Fruit fly (Drosophila melanogaster) whole organism, wandering third instar larva: ENCODE results near the gene Eip74EF.

ENCODE experiments used
- Abd-B ChIP-seq: fragments of >200 bp; optimal IDR thresholded peaks from 2 replicates; lab custom pipeline; 2017; ENCODE audit warnings: missing biosample characterization, missing genetic modification characterization
- CG32264 ChIP-seq: fragments of 200-800 bp; sonication (Bioruptor generic); optimal IDR thresholded peaks from 2 replicates; lab custom pipeline; 2016; ENCODE audit warnings: missing biosample characterization, missing genetic modification characterization
- CG9705 ChIP-seq: fragments of 200-800 bp; sonication (Bioruptor generic); optimal IDR thresholded peaks from 2 replicates; lab custom pipeline; 2018; ENCODE audit warnings: missing biosample characterization, mild to moderate bottlenecking, missing genetic modification characterization
- CrebA ChIP-seq: fragments of 200-800 bp; sonication (Bioruptor generic); optimal IDR thresholded peaks from 2 replicates; lab custom pipeline; 2016; ENCODE audit warnings: missing biosample characterization, mild to moderate bottlenecking, missing genetic modification characterization, borderline replicate concordance
- Dfd ChIP-seq: fragments of >200 bp; optimal IDR thresholded peaks from 2 replicates; lab custom pipeline; 2017; ENCODE audit warnings: missing biosample characterization, missing genetic modification characterization
- Dif ChIP-seq: fragments of 200-275, 200-300 bp; sonication (Bioruptor generic); optimal IDR thresholded peaks from 2 replicates; lab custom pipeline; 2018; ENCODE audit warnings: missing biosample characterization, missing genetic modification characterization; ENCODE audit not compliant: partially characterized antibody
- GATAd ChIP-seq: sonication (Bioruptor generic); optimal IDR thresholded peaks from 2 replicates; lab custom pipeline; 2016; ENCODE audit warnings: missing biosample characterization, missing genetic modification characterization
- HLH106 ChIP-seq: fragments of 200-800 bp; optimal IDR thresholded peaks from 3 replicates; lab custom pipeline; 2019; ENCODE audit warnings: missing biosample characterization, mild to moderate bottlenecking, missing genetic modification characterization, moderate library complexity
- Hnf4 ChIP-seq: fragments of 200-800 bp; sonication (Bioruptor generic); optimal IDR thresholded peaks from 2 replicates; lab custom pipeline; 2016; ENCODE audit warnings: missing biosample characterization, mild to moderate bottlenecking, missing genetic modification characterization
- Hr78 ChIP-seq: fragments of >200 bp; optimal IDR thresholded peaks from 2 replicates; lab custom pipeline; 2017; ENCODE audit warnings: missing biosample characterization, missing genetic modification characterization
- Hr83 ChIP-seq: fragments of 200-300 bp; sonication (Bioruptor generic); optimal IDR thresholded peaks from 2 replicates; lab custom pipeline; 2016; ENCODE audit warnings: missing biosample characterization, mild to moderate bottlenecking, missing genetic modification characterization, moderate library complexity; ENCODE audit not compliant: poor library complexity, severe bottlenecking
- Jra ChIP-seq: sonication (Bioruptor generic); optimal IDR thresholded peaks from 2 replicates; lab custom pipeline; 2016; ENCODE audit warnings: missing biosample characterization, missing genetic modification characterization
- Mio ChIP-seq: sonication (Bioruptor generic); optimal IDR thresholded peaks from 2 replicates; lab custom pipeline; 2016; ENCODE audit warnings: missing biosample characterization, missing genetic modification characterization
- Myc ChIP-seq: fragments of >200 bp; optimal IDR thresholded peaks from 2 replicates; lab custom pipeline; 2017
- OdsH ChIP-seq: fragments of 200-800 bp; sonication (Bioruptor generic); optimal IDR thresholded peaks from 2 replicates; lab custom pipeline; 2016; ENCODE audit warnings: missing biosample characterization, mild to moderate bottlenecking, missing genetic modification characterization
- Rel ChIP-seq, 2 experiments: fragments of 200-800 bp; sonication (Bioruptor generic) in 1 of 2; optimal IDR thresholded peaks; 2 replicates in 1 of 2; 3 replicates in 1 of 2; lab custom pipeline; 2016 to 2019; ENCODE audit warnings: mild to moderate bottlenecking in 2 of 2, missing biosample characterization in 2 of 2, missing genetic modification characterization in 2 of 2, moderate library complexity in 1 of 2
- Sp1 ChIP-seq: fragments of 200-800 bp; sonication (Bioruptor generic); optimal IDR thresholded peaks from 3 replicates; lab custom pipeline; 2019; ENCODE audit warnings: missing biosample characterization, mild to moderate bottlenecking, missing genetic modification characterization, moderate library complexity
- Vsx2 ChIP-seq: fragments of 200-300, 225-300 bp; sonication (Bioruptor generic); optimal IDR thresholded peaks from 2 replicates; lab custom pipeline; 2018; ENCODE audit warnings: missing biosample characterization, missing genetic modification characterization; ENCODE audit not compliant: partially characterized antibody
- br ChIP-seq: fragments of 200-800 bp; sonication (Bioruptor generic); optimal IDR thresholded peaks from 2 replicates; lab custom pipeline; 2016; ENCODE audit warnings: missing biosample characterization, missing genetic modification characterization
- brk ChIP-seq: fragments of 200-800 bp; sonication (Bioruptor generic); optimal IDR thresholded peaks from 2 replicates; lab custom pipeline; 2016; ENCODE audit warnings: missing biosample characterization, mild to moderate bottlenecking, missing genetic modification characterization
- dmrt93B ChIP-seq: fragments of 200-800 bp; sonication (Bioruptor generic); optimal IDR thresholded peaks from 2 replicates; lab custom pipeline; 2018; ENCODE audit warnings: missing biosample characterization, mild to moderate bottlenecking, missing genetic modification characterization
- dsf ChIP-seq: sonication (Bioruptor generic); optimal IDR thresholded peaks from 2 replicates; lab custom pipeline; 2016; ENCODE audit warnings: missing biosample characterization, missing genetic modification characterization, borderline replicate concordance
- ey ChIP-seq: fragments of 200-800 bp; sonication (Bioruptor generic); optimal IDR thresholded peaks from 2 replicates; lab custom pipeline; 2016; ENCODE audit warnings: missing biosample characterization, missing genetic modification characterization
- foxo ChIP-seq, 2 experiments: fragments of 200-800 bp; sonication (Bioruptor generic); optimal IDR thresholded peaks; 2 replicates in 1 of 2; 3 replicates in 1 of 2; lab custom pipeline; 2016 to 2017; ENCODE audit warnings: missing biosample characterization in 2 of 2, missing genetic modification characterization in 2 of 2
- fru ChIP-seq: fragments of 200-800 bp; sonication (Bioruptor generic); optimal IDR thresholded peaks from 3 replicates; lab custom pipeline; 2016; ENCODE audit warnings: missing biosample characterization, mild to moderate bottlenecking, missing genetic modification characterization
- h ChIP-seq: fragments of 200-800 bp; sonication (Bioruptor generic); optimal IDR thresholded peaks from 3 replicates; lab custom pipeline; 2016; ENCODE audit warnings: missing biosample characterization, mild to moderate bottlenecking, missing genetic modification characterization
- jim ChIP-seq: fragments of 175-275, 200-325 bp; sonication (Bioruptor generic); optimal IDR thresholded peaks from 2 replicates; lab custom pipeline; 2016; ENCODE audit warnings: missing biosample characterization, mild to moderate bottlenecking, missing genetic modification characterization
- lola ChIP-seq: fragments of >200 bp; optimal IDR thresholded peaks from 2 replicates; lab custom pipeline; 2017; ENCODE audit warnings: missing biosample characterization, missing genetic modification characterization
- pan ChIP-seq: fragments of >200 bp; optimal IDR thresholded peaks from 2 replicates; lab custom pipeline; 2017
- psq ChIP-seq: fragments of 200-800 bp; sonication (Bioruptor generic); optimal IDR thresholded peaks from 3 replicates; lab custom pipeline; 2017; ENCODE audit warnings: missing biosample characterization, mild to moderate bottlenecking, missing genetic modification characterization, moderate library complexity
- rgr ChIP-seq: fragments of 200-800 bp; sonication (Bioruptor generic); optimal IDR thresholded peaks from 3 replicates; lab custom pipeline; 2016; ENCODE audit warnings: missing biosample characterization, mild to moderate bottlenecking, missing genetic modification characterization
- sage ChIP-seq: fragments of 200-800 bp; sonication (Bioruptor generic); optimal IDR thresholded peaks from 2 replicates; lab custom pipeline; 2016; ENCODE audit warnings: missing biosample characterization, mild to moderate bottlenecking, missing genetic modification characterization
- sv ChIP-seq: fragments of 200-800 bp; sonication (Bioruptor generic); optimal IDR thresholded peaks from 3 replicates; lab custom pipeline; 2016; ENCODE audit warnings: missing biosample characterization, missing genetic modification characterization
- tai ChIP-seq: sonication (Bioruptor generic); optimal IDR thresholded peaks from 2 replicates; lab custom pipeline; 2016; ENCODE audit warnings: missing biosample characterization, missing genetic modification characterization
- usp ChIP-seq: fragments of >200 bp; optimal IDR thresholded peaks from 2 replicates; lab custom pipeline; 2017; ENCODE audit warnings: missing biosample characterization, missing genetic modification characterization
- woc ChIP-seq: sonication (Bioruptor generic); optimal IDR thresholded peaks from 2 replicates; lab custom pipeline; 2016; ENCODE audit warnings: missing biosample characterization, mild to moderate bottlenecking, missing genetic modification characterization

Gene Eip74EF

DNA sequence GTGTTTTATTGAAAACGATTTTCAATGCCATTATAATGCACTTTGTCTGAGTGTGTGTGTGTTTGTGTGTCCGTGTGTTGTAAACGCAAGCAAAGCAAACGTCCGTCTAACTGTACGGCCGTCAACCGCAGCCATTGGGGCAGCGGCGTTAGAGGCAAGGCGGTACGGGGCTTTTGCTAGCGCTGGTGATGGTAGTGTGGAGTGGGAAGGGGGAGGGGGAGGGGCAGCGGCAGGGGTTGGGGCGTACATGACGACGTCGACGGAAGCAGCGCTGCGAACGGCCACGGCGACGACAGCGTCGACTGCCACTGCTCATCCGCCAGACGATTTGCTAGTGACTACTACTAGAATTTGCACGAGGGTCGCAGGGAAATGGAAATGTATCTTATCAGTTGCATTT, 34.4 kb downstream of the Eip74EF start:
- no peak for TF ChIP-seq woc (GFP tag; lab: Kevin White, UChicago)
- TF ChIP-seq Sp1 (GFP tag; lab: Kevin White, UChicago): no peak
- TF ChIP-seq brk (GFP tag; lab: Kevin White, UChicago): no peak
- peak; percentile 4 for TF ChIP-seq Dfd (GFP tag; lab: Kevin White, UChicago)
- TF ChIP-seq Rel (GFP tag; optimal IDR thresholded peaks at IDR 0.05; lab: Kevin White, UChicago): no peak
- peak; percentile 80 for TF ChIP-seq Rel (tag; optimal IDR thresholded peaks at IDR 0.05; lab: Kevin White, UChicago)
- no peak for TF ChIP-seq br (GFP tag; lab: Kevin White, UChicago)

DNA sequence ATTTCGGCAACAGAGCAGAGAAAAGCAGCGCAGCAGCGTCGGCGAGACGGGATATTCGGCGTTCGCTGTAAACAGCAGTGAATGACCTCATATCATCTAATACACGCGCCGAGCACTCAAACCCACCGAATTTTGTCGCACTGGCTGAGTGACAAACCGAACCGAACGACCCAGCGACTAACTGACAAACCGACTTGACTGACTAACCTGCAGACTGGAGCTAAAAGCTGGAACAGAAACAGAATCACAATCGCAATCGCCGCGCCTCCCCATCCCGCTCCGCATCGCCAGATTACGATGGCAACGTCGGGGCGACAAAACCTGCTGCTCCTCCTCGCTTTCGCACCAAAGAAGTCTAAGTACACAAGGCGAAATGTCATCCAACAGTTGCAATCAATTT, 39.5 kb downstream of the Eip74EF start:
- TF ChIP-seq tai (GFP tag; lab: Kevin White, UChicago) (peak; percentile 36), HLH106 (tag; lab: Kevin White, UChicago) (peak; percentile 38), rgr (GFP tag; lab: Kevin White, UChicago) (no peak), GATAd (GFP tag; lab: Kevin White, UChicago) (no peak), Hr78 (GFP tag; lab: Kevin White, UChicago) (no peak), Vsx2 (GFP tag; lab: Kevin White, UChicago) (peak; percentile 73), pan (no peak), Rel (GFP tag; optimal IDR thresholded peaks at IDR 0.05; lab: Kevin White, UChicago) (no peak), Rel (tag; optimal IDR thresholded peaks at IDR 0.05; lab: Kevin White, UChicago) (peak; percentile 73), h (GFP tag; lab: Kevin White, UChicago) (peak; percentile 62), lola (GFP tag; lab: Kevin White, UChicago) (no peak), fru (no peak), Hnf4 (GFP tag; lab: Kevin White, UChicago) (no peak), CG9705 (GFP tag; lab: Kevin White, UChicago) (peak; percentile 11), Dif (GFP tag; lab: Kevin White, UChicago) (peak; percentile 42), Hr83 (GFP tag; lab: Kevin White, UChicago) (no peak), psq (GFP tag; lab: Kevin White, UChicago) (peak; percentile 17), Myc (lab: Kevin White, UChicago) (no peak), ey (GFP tag; lab: Kevin White, UChicago) (peak; percentile 26), Sp1 (GFP tag; lab: Kevin White, UChicago) (peak; percentile 11), OdsH (GFP tag; lab: Kevin White, UChicago) (no peak), Abd-B (GFP tag; lab: Kevin White, UChicago) (no peak)

- TF ChIP-seq Hr78 (GFP tag; lab: Kevin White, UChicago) (no peak), Dfd (GFP tag; lab: Kevin White, UChicago) (no peak), ey (GFP tag; lab: Kevin White, UChicago) (peak; percentile 55), Sp1 (GFP tag; lab: Kevin White, UChicago) (peak; percentile 42), Mio (GFP tag; lab: Kevin White, UChicago) (peak; percentile 17), OdsH (GFP tag; lab: Kevin White, UChicago) (peak; percentile 44), dmrt93B (GFP tag; lab: Kevin White, UChicago) (peak; percentile 44), brk (GFP tag; lab: Kevin White, UChicago) (peak; percentile 30), foxo (GFP tag; optimal IDR thresholded peaks at IDR 0.05; lab: Kevin White, UChicago) (peak in 1 of 2 experiments; percentile 59), HLH106 (tag; lab: Kevin White, UChicago) (peak; percentile 54), rgr (GFP tag; lab: Kevin White, UChicago) (peak; percentile 47), Hr83 (GFP tag; lab: Kevin White, UChicago) (peak; percentile 15), Jra (GFP tag; lab: Kevin White, UChicago) (no peak), tai (GFP tag; lab: Kevin White, UChicago) (peak; percentile 31), sv (no peak), h (GFP tag; lab: Kevin White, UChicago) (peak; percentile 49), jim (no peak), sage (peak; percentile 15), br (GFP tag; lab: Kevin White, UChicago) (peak; percentile 25), fru (peak; percentile 57)
Observed at dm6 chr3L:17579121-17579520, 40.0 kb downstream of the Eip74EF start.

DNA sequence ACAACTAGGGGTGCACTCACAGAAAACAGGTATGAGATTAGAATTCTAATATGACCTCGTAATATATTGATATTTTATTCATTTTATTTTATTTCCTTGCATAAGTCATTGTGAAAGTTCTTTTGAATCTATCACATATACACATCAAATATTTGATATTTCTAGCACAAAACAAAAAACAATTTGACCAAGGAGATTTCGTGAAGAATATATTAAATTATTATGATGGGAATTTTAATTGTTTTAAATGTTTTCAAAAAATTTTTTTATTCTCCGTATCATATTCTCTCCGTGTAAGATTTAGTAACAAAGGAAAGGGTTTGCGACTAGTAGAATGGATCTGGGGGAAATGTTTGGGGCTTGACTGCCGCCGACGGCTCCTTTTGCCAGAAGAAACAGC, 40.7 kb downstream of the Eip74EF start:
- TF ChIP-seq foxo (GFP tag; optimal IDR thresholded peaks at IDR 0.05; lab: Kevin White, UChicago) (peak in 1 of 2 experiments; percentile 93), CG32264 (GFP tag; lab: Kevin White, UChicago) (peak; percentile 49), Myc (lab: Kevin White, UChicago) (no peak), HLH106 (tag; lab: Kevin White, UChicago) (peak; percentile 95), psq (GFP tag; lab: Kevin White, UChicago) (peak; percentile 75), Dif (GFP tag; lab: Kevin White, UChicago) (no peak), CG9705 (GFP tag; lab: Kevin White, UChicago) (peak; percentile 72), fru (peak; percentile 65), dsf (GFP tag; lab: Kevin White, UChicago) (peak; percentile 64), pan (no peak), Hr83 (GFP tag; lab: Kevin White, UChicago) (no peak), Rel (GFP tag; optimal IDR thresholded peaks at IDR 0.05; lab: Kevin White, UChicago) (peak; percentile 61), Rel (tag; optimal IDR thresholded peaks at IDR 0.05; lab: Kevin White, UChicago) (peak; percentile 40), sv (no peak), lola (GFP tag; lab: Kevin White, UChicago) (no peak), h (GFP tag; lab: Kevin White, UChicago) (peak; percentile 92), Hnf4 (GFP tag; lab: Kevin White, UChicago) (peak; percentile 87), Dfd (GFP tag; lab: Kevin White, UChicago) (no peak), Sp1 (GFP tag; lab: Kevin White, UChicago) (peak; percentile 96), dmrt93B (GFP tag; lab: Kevin White, UChicago) (peak; percentile 85), sage (peak; percentile 69), brk (GFP tag; lab: Kevin White, UChicago) (peak; percentile 92), Mio (GFP tag; lab: Kevin White, UChicago) (peak; percentile 14), woc (GFP tag; lab: Kevin White, UChicago) (peak; percentile 67), br (GFP tag; lab: Kevin White, UChicago) (peak; percentile 71), CrebA (GFP tag; lab: Kevin White, UChicago) (no peak), Vsx2 (GFP tag; lab: Kevin White, UChicago) (no peak), usp (GFP tag; lab: Kevin White, UChicago) (no peak)
